Fruit fly (Drosophila melanogaster) whole organism, embryonic: Measurements from ENCODE around the gene Hexim.

Experiments
- CG11456 ChIP-seq: fragments of 200-800 bp; sonication (Bioruptor generic); IDR thresholded peaks from 3 replicates; pipeline ENCODE4 v1.3.6; 2022; ENCODE audit warnings: missing biosample characterization, missing genetic modification characterization
- CG12071 ChIP-seq: fragments of 200-800 bp; sonication (Bioruptor generic); optimal IDR thresholded peaks from 3 replicates; lab custom pipeline; 2018; ENCODE audit warnings: missing biosample characterization, mild to moderate bottlenecking, missing genetic modification characterization
- CG12104 ChIP-seq: fragments of 200-800 bp; sonication (Bioruptor generic); optimal IDR thresholded peaks from 3 replicates; lab custom pipeline; 2016; ENCODE audit warnings: missing biosample characterization, missing genetic modification characterization
- CG12659 ChIP-seq: fragments of 200-800 bp; sonication (Bioruptor generic); optimal IDR thresholded peaks from 3 replicates; lab custom pipeline; 2017; ENCODE audit warnings: mild to moderate bottlenecking, missing biosample characterization, missing genetic modification reagents, missing genetic modification characterization
- CG12942 ChIP-seq: fragments of 200-800 bp; sonication (Bioruptor generic); optimal IDR thresholded peaks from 3 replicates; lab custom pipeline; 2016; ENCODE audit warnings: missing biosample characterization, missing genetic modification characterization
- CG13424 ChIP-seq: fragments of 200-800 bp; sonication (Bioruptor generic); optimal IDR thresholded peaks from 2 replicates; lab custom pipeline; 2019; ENCODE audit warnings: missing biosample characterization, mild to moderate bottlenecking, missing genetic modification characterization, moderate library complexity
- CG13775 ChIP-seq: fragments of 200-800 bp; sonication (Bioruptor generic); optimal IDR thresholded peaks from 3 replicates; lab custom pipeline; 2017; ENCODE audit warnings: missing biosample characterization, mild to moderate bottlenecking, missing genetic modification characterization
- CG14441 ChIP-seq: fragments of 200-800 bp; sonication (Bioruptor generic); IDR thresholded peaks from 2 replicates; pipeline ENCODE4 v1.3.6; 2022; ENCODE audit warnings: missing biosample characterization, missing genetic modification characterization
- CG14710 ChIP-seq: fragments of 200-800 bp; sonication (Bioruptor generic); optimal IDR thresholded peaks from 3 replicates; lab custom pipeline; 2019; ENCODE audit warnings: missing biosample characterization, mild to moderate bottlenecking, missing genetic modification characterization, moderate library complexity
- CG15011 ChIP-seq: fragments of 200-800 bp; sonication (Bioruptor generic); optimal IDR thresholded peaks from 3 replicates; lab custom pipeline; 2018; ENCODE audit warnings: missing biosample characterization, mild to moderate bottlenecking, missing genetic modification characterization
- CG1529 ChIP-seq: fragments of 200-800 bp; sonication (Bioruptor generic); optimal IDR thresholded peaks from 3 replicates; lab custom pipeline; 2018; ENCODE audit warnings: missing biosample characterization, missing genetic modification characterization
- CG15696 ChIP-seq: fragments of 200-800 bp; sonication (Bioruptor generic); optimal IDR thresholded peaks from 2 replicates; lab custom pipeline; 2019; ENCODE audit warnings: missing biosample characterization, mild to moderate bottlenecking, missing genetic modification characterization, moderate library complexity
- CG16863 ChIP-seq: fragments of 200-800 bp; sonication (Bioruptor generic); optimal IDR thresholded peaks from 3 replicates; lab custom pipeline; 2016; ENCODE audit warnings: missing biosample characterization, missing genetic modification characterization
- CG17359 ChIP-seq: fragments of 200-800 bp; sonication (Bioruptor generic); optimal IDR thresholded peaks from 3 replicates; lab custom pipeline; 2018; ENCODE audit warnings: missing biosample characterization, mild to moderate bottlenecking, missing genetic modification characterization, moderate library complexity
- CG17361 ChIP-seq: fragments of 200-800 bp; sonication (Bioruptor generic); IDR thresholded peaks from 3 replicates; pipeline ENCODE4 v1.3.6; 2022; ENCODE audit warnings: missing biosample characterization, missing genetic modification characterization
- CG17385 ChIP-seq: fragments of 200-800 bp; sonication (Bioruptor generic); optimal IDR thresholded peaks from 3 replicates; lab custom pipeline; 2018; ENCODE audit warnings: missing biosample characterization, mild to moderate bottlenecking, missing genetic modification characterization
- CG18262 ChIP-seq: fragments of 200-800 bp; optimal IDR thresholded peaks from 3 replicates; lab custom pipeline; 2019; ENCODE audit warnings: missing biosample characterization, mild to moderate bottlenecking, missing genetic modification characterization, moderate library complexity
- CG3065 ChIP-seq: fragments of 200-800 bp; sonication (Bioruptor generic); optimal IDR thresholded peaks from 2 replicates; lab custom pipeline; 2016; ENCODE audit warnings: missing biosample characterization, missing genetic modification characterization
- CG3838 ChIP-seq: fragments of 200-800 bp; sonication (Bioruptor generic); optimal IDR thresholded peaks from 3 replicates; lab custom pipeline; 2016; ENCODE audit warnings: missing biosample characterization, missing genetic modification characterization
- CG4854 ChIP-seq: fragments of 200-800 bp; sonication (Bioruptor generic); optimal IDR thresholded peaks from 2 replicates; lab custom pipeline; 2016; ENCODE audit warnings: missing biosample characterization, missing genetic modification characterization, inconsistent platforms
- CG6813 ChIP-seq: fragments of 200-800 bp; sonication (Bioruptor generic); optimal IDR thresholded peaks from 2 replicates; lab custom pipeline; 2017; ENCODE audit warnings: missing biosample characterization, missing genetic modification characterization, mild to moderate bottlenecking, moderate library complexity, missing genetic modification reagents
- CG7357 ChIP-seq: fragments of 200-800 bp; sonication (Bioruptor generic); IDR thresholded peaks from 3 replicates; pipeline ENCODE4 v1.3.6; 2022; ENCODE audit warnings: missing biosample characterization, missing genetic modification characterization
- CG9876 ChIP-seq: fragments of 200-800 bp; sonication (Bioruptor generic); optimal IDR thresholded peaks from 2 replicates; lab custom pipeline; 2016; ENCODE audit warnings: missing biosample characterization, missing genetic modification characterization
- Gsc ChIP-seq: fragments of 200-800 bp; sonication (Bioruptor generic); IDR thresholded peaks from 2 replicates; pipeline ENCODE4 v1.3.6; 2022; ENCODE audit warnings: missing biosample characterization, missing genetic modification characterization
- Gug ChIP-seq: fragments of 200-800 bp; sonication (Bioruptor generic); IDR thresholded peaks from 4 replicates; pipeline ENCODE4 v1.3.6; 2022; ENCODE audit warnings: missing biosample characterization, missing genetic modification characterization
- Hmr ChIP-seq: fragments of 200-800 bp; sonication (Bioruptor generic); optimal IDR thresholded peaks from 3 replicates; lab custom pipeline; 2017; ENCODE audit warnings: mild to moderate bottlenecking, missing biosample characterization, missing genetic modification reagents, missing genetic modification characterization
- Kr ChIP-seq: fragments of 200-800 bp; sonication (Bioruptor generic); optimal IDR thresholded peaks from 2 replicates; lab custom pipeline; 2017; ENCODE audit warnings: missing biosample characterization, mild to moderate bottlenecking, missing genetic modification characterization
- NFAT ChIP-seq: fragments of 200-800 bp; sonication (Bioruptor generic); IDR thresholded peaks from 2 replicates; pipeline ENCODE4 v1.3.6; 2022; ENCODE audit warnings: missing biosample characterization, missing genetic modification characterization
- NK7.1 ChIP-seq: fragments of 200-800 bp; sonication (Bioruptor generic); optimal IDR thresholded peaks from 3 replicates; lab custom pipeline; 2016; ENCODE audit warnings: missing biosample characterization, missing genetic modification characterization
- Sry-β ChIP-seq: fragments of 200-800 bp; sonication (Bioruptor generic); optimal IDR thresholded peaks from 2 replicates; lab custom pipeline; 2018; ENCODE audit warnings: missing biosample characterization, mild to moderate bottlenecking, missing genetic modification characterization, moderate library complexity
- ash1 ChIP-seq: fragments of 200-800 bp; sonication (Bioruptor generic); optimal IDR thresholded peaks from 2 replicates; lab custom pipeline; 2018; ENCODE audit warnings: missing biosample characterization, mild to moderate bottlenecking, missing genetic modification characterization
- bsh ChIP-seq, 2 experiments: fragments of 200-800 bp; sonication (Bioruptor generic); optimal IDR thresholded peaks; 2 replicates each; lab custom pipeline; 2017 to 2018; ENCODE audit warnings: mild to moderate bottlenecking in 2 of 2, missing biosample characterization in 2 of 2, missing genetic modification characterization in 2 of 2, moderate library complexity in 1 of 2
- chm ChIP-seq: fragments of 200-800 bp; sonication (Bioruptor generic); IDR thresholded peaks from 2 replicates; pipeline ENCODE4 v1.3.6; 2022; ENCODE audit warnings: missing biosample characterization, missing genetic modification characterization
- chn ChIP-seq: fragments of 200-800 bp; sonication (Bioruptor generic); optimal IDR thresholded peaks from 2 replicates; lab custom pipeline; 2016; ENCODE audit warnings: missing biosample characterization, missing genetic modification characterization
- crol ChIP-seq: fragments of 200-800 bp; sonication (Bioruptor generic); IDR thresholded peaks from 2 replicates; pipeline ENCODE4 v1.3.6; 2022; ENCODE audit warnings: missing biosample characterization, missing genetic modification characterization
- dati ChIP-seq: fragments of 200-800 bp; sonication (Bioruptor generic); IDR thresholded peaks from 2 replicates; pipeline ENCODE4 v1.3.6; 2022; ENCODE audit warnings: missing biosample characterization, missing genetic modification characterization
- dm ChIP-seq: fragments of 200-800 bp; sonication (Bioruptor generic); optimal IDR thresholded peaks from 3 replicates; lab custom pipeline; 2016; ENCODE audit warnings: missing biosample characterization, missing genetic modification characterization
- emc ChIP-seq: fragments of 200-800 bp; sonication (Bioruptor generic); optimal IDR thresholded peaks from 2 replicates; lab custom pipeline; 2016; ENCODE audit warnings: missing biosample characterization, missing genetic modification characterization
- eve ChIP-seq, 2 experiments: fragments of >200 bp; optimal IDR thresholded peaks; 2 replicates each; lab custom pipeline; 2017; ENCODE audit warnings: missing biosample characterization in 2 of 2, missing genetic modification characterization in 2 of 2
- fd102C ChIP-seq: fragments of 200-800 bp; sonication (Bioruptor generic); optimal IDR thresholded peaks from 2 replicates; lab custom pipeline; 2018; ENCODE audit warnings: missing biosample characterization, mild to moderate bottlenecking, missing genetic modification characterization, moderate library complexity
- insv ChIP-seq, 2 experiments: fragments of 200-800 bp; sonication (Bioruptor generic); optimal IDR thresholded peaks; 3 replicates each; lab custom pipeline; 2016 to 2018; ENCODE audit warnings: missing biosample characterization in 2 of 2, missing genetic modification characterization in 2 of 2
- jigr1 ChIP-seq: fragments of 200-800 bp; sonication (Bioruptor generic); IDR thresholded peaks from 3 replicates; pipeline ENCODE4 v1.3.6; 2022; ENCODE audit warnings: missing biosample characterization, missing genetic modification characterization
- nerfin-2 ChIP-seq: fragments of 200-800 bp; sonication (Bioruptor generic); IDR thresholded peaks from 2 replicates; pipeline ENCODE4 v1.3.6; 2022; ENCODE audit warnings: missing biosample characterization, missing genetic modification characterization; ENCODE audit not compliant: partially characterized antibody
- run ChIP-seq: fragments of 200-800 bp; sonication (Bioruptor generic); optimal IDR thresholded peaks from 3 replicates; lab custom pipeline; 2018; ENCODE audit warnings: missing biosample characterization, mild to moderate bottlenecking, missing genetic modification characterization
- sens ChIP-seq: fragments of 200-800 bp; sonication (Bioruptor generic); peaks from one replicate; lab custom pipeline; 2016; ENCODE audit warnings: missing biosample characterization, missing genetic modification characterization
- sens-2 ChIP-seq: fragments of 200-800 bp; sonication (Bioruptor generic); IDR thresholded peaks from 2 replicates; pipeline ENCODE4 v1.3.6; 2022; ENCODE audit warnings: missing biosample characterization, missing genetic modification characterization
- stwl ChIP-seq: fragments of 200-800 bp; sonication (Bioruptor generic); optimal IDR thresholded peaks from 3 replicates; lab custom pipeline; 2018; ENCODE audit warnings: missing biosample characterization, mild to moderate bottlenecking, missing genetic modification characterization, moderate library complexity
- tgo ChIP-seq: fragments of 200-800 bp; sonication (Bioruptor generic); IDR thresholded peaks from 3 replicates; pipeline ENCODE4 v1.3.6; 2022; ENCODE audit warnings: missing biosample characterization, missing genetic modification characterization
- trem ChIP-seq: fragments of 200-800 bp; optimal IDR thresholded peaks from 3 replicates; lab custom pipeline; 2019; ENCODE audit warnings: missing biosample characterization, mild to moderate bottlenecking, missing genetic modification characterization, moderate library complexity
- vnd ChIP-seq: fragments of 200-800 bp; sonication (Bioruptor generic); IDR thresholded peaks from 3 replicates; pipeline ENCODE4 v1.3.6; 2022; ENCODE audit warnings: missing biosample characterization, missing genetic modification characterization; ENCODE audit not compliant: partially characterized antibody
- zen ChIP-seq: fragments of 200-800 bp; sonication (Bioruptor generic); optimal IDR thresholded peaks from 3 replicates; lab custom pipeline; 2018; ENCODE audit warnings: missing biosample characterization, mild to moderate bottlenecking, missing genetic modification characterization, moderate library complexity

The Hexim gene

dm6 chr3R:14624088-14624619 lies 35.1 kb upstream of the Hexim start (continued):
- TF ChIP-seq CG12104 (GFP tag; lab: Kevin White, UChicago): no peak
- TF ChIP-seq run (tag; lab: Kevin White, UChicago): no peak
- no peak for TF ChIP-seq CG11456 (GFP tag; lab: Robert Waterston, UW)
- TF ChIP-seq chm: no peak
- TF ChIP-seq CG15011 (GFP tag; lab: Kevin White, UChicago): no peak
- TF ChIP-seq Gsc (GFP tag; lab: Robert Waterston, UW): no peak
- peak; percentile 84 for TF ChIP-seq CG18262 (tag; lab: Kevin White, UChicago)
- TF ChIP-seq CG17361 (GFP tag; lab: Robert Waterston, UW): peak; percentile 75; the same call in 2 of the 3 replicates
- TF ChIP-seq CG1529 (GFP tag; lab: Kevin White, UChicago): peak; percentile 45
- TF ChIP-seq vnd: no peak
- TF ChIP-seq crol: no peak
- TF ChIP-seq CG13775 (GFP tag; lab: Kevin White, UChicago): peak; percentile 63
- no peak for TF ChIP-seq Kr
- no peak for TF ChIP-seq NFAT
- no peak for TF ChIP-seq emc (GFP tag; lab: Kevin White, UChicago)
- TF ChIP-seq zen (tag; lab: Kevin White, UChicago): no peak
- TF ChIP-seq CG15696: no peak
- TF ChIP-seq CG12659 (GFP tag; lab: Kevin White, UChicago): no peak
- no peak for TF ChIP-seq insv (GFP tag; optimal IDR thresholded peaks at IDR 0.05; lab: Kevin White, UChicago)
- no peak for TF ChIP-seq CG12942
- peak; percentile 44 for TF ChIP-seq CG3065 (GFP tag; lab: Kevin White, UChicago)
- TF ChIP-seq ash1 (GFP tag; lab: Kevin White, UChicago): no peak
- peak; percentile 3 for TF ChIP-seq dm (GFP tag; lab: Kevin White, UChicago)
- TF ChIP-seq fd102C (GFP tag; lab: Kevin White, UChicago): no peak
- TF ChIP-seq jigr1 (GFP tag; lab: Robert Waterston, UW): no peak
- 0 out of 4 replicates have a peak, but pooled peaks have one; percentile 5 for TF ChIP-seq Gug (GFP tag; lab: Robert Waterston, UW)
- TF ChIP-seq CG9876 (GFP tag; lab: Kevin White, UChicago): no peak
- TF ChIP-seq sens (GFP tag; lab: Kevin White, UChicago): peak; percentile 97
- peak; percentile 5 for TF ChIP-seq CG4854 (GFP tag; lab: Kevin White, UChicago)
- no peak for TF ChIP-seq CG7357 (GFP tag; lab: Robert Waterston, UW)
- peak; percentile 42 for TF ChIP-seq CG13424 (tag; lab: Kevin White, UChicago)
- TF ChIP-seq nerfin-2 (GFP tag; lab: Robert Waterston, UW): no peak
- TF ChIP-seq CG6813 (GFP tag; lab: Kevin White, UChicago): peak; percentile 49
- no peak for TF ChIP-seq Hmr
- no peak for TF ChIP-seq tgo (GFP tag; lab: Robert Waterston, UW)
- no peak for TF ChIP-seq CG12071 (GFP tag; lab: Kevin White, UChicago)
- peak; percentile 19 for TF ChIP-seq CG16863 (GFP tag; lab: Kevin White, UChicago)
- TF ChIP-seq sens-2 (GFP tag; lab: Robert Waterston, UW): no peak
- peak; percentile 50 for TF ChIP-seq CG17359 (tag; lab: Kevin White, UChicago)
- peak; percentile 78 to 80 for TF ChIP-seq bsh (GFP tag; optimal IDR thresholded peaks at IDR 0.05; lab: Kevin White, UChicago)
- TF ChIP-seq CG14710 (tag; lab: Kevin White, UChicago): peak; percentile 32
- no peak for TF ChIP-seq CG3838 (GFP tag; lab: Kevin White, UChicago)
- TF ChIP-seq trem (tag; lab: Kevin White, UChicago): peak; percentile 26
- no peak for TF ChIP-seq dati
- no peak for TF ChIP-seq NK7.1 (GFP tag; lab: Kevin White, UChicago)
- no peak for TF ChIP-seq CG14441 (GFP tag; lab: Robert Waterston, UW)
- no peak for TF ChIP-seq eve (GFP tag; optimal IDR thresholded peaks at IDR 0.05; lab: Kevin White, UChicago)
- no peak for TF ChIP-seq Sry-β
- peak; percentile 57 for TF ChIP-seq chn (GFP tag; lab: Kevin White, UChicago)
- peak; percentile 25 for TF ChIP-seq CG17385 (GFP tag; lab: Kevin White, UChicago)
- TF ChIP-seq stwl: no peak
